Fruit fly (Drosophila melanogaster): ENCODE data around the gene Tpc1.

The Tpc1 gene

dm6 chr3R:10872148-10872783, 9.7 kb downstream of the Tpc1 start, which contains the start of gene Fdh (continued):
- peak; percentile 82 for TF ChIP-seq CG10267 (tag; optimal IDR thresholded peaks at IDR 0.05)
- TF ChIP-seq Jarid2 (GFP tag; optimal IDR thresholded peaks at IDR 0.05): peak; percentile 6
- peak; percentile 37 for TF ChIP-seq CG12769 (tag; optimal IDR thresholded peaks at IDR 0.05)
- TF ChIP-seq CG1603 (tag; optimal IDR thresholded peaks at IDR 0.05): peak; percentile 42
- TF ChIP-seq hth (optimal IDR thresholded peaks at IDR 0.05): no peak
- TF ChIP-seq NfI (GFP tag; optimal IDR thresholded peaks at IDR 0.05): peak; percentile 68
- TF ChIP-seq CG32532 (GFP tag; IDR thresholded peaks at IDR 0.05): peak; percentile 57; the same call in 1 of the 2 replicates
- TF ChIP-seq gfzf (GFP tag; optimal IDR thresholded peaks at IDR 0.05): peak; percentile 69
- peak; percentile 69 for TF ChIP-seq Fer3 (tag; optimal IDR thresholded peaks at IDR 0.05)
- peak; percentile 8 for TF ChIP-seq org-1 (GFP tag; optimal IDR thresholded peaks at IDR 0.05)
- peak; percentile 12 for TF ChIP-seq Mad (GFP tag; optimal IDR thresholded peaks at IDR 0.05)
- peak; percentile 53; the same call in 2 of the 3 replicates for TF ChIP-seq dysf (GFP tag; IDR thresholded peaks at IDR 0.05)
- no peak for TF ChIP-seq Nf-YA (GFP tag; IDR thresholded peaks at IDR 0.05)
- TF ChIP-seq corto (GFP tag; optimal IDR thresholded peaks at IDR 0.05): peak; percentile 5
- TF ChIP-seq CG11695 (GFP tag; IDR thresholded peaks at IDR 0.05): peak; percentile 19; the same call in 1 of the 3 replicates
- no peak for TF ChIP-seq CG2875 (GFP tag; optimal IDR thresholded peaks at IDR 0.05)
- 0 out of 3 replicates have a peak, but pooled peaks have one; percentile 26 for TF ChIP-seq ken (GFP tag; IDR thresholded peaks at IDR 0.05)
- no peak for TF ChIP-seq CG4854 (GFP tag; optimal IDR thresholded peaks at IDR 0.05)
- TF ChIP-seq Chrac-16 (GFP tag; optimal IDR thresholded peaks at IDR 0.05): peak; percentile 38
- TF ChIP-seq schlank (tag; optimal IDR thresholded peaks at IDR 0.05): peak; percentile 41
- no peak for TF ChIP-seq Hr39 (optimal IDR thresholded peaks at IDR 0.05)
- peak; percentile 4 for TF ChIP-seq CG5180 (GFP tag; optimal IDR thresholded peaks at IDR 0.05)
- TF ChIP-seq CG10565 (GFP tag; optimal IDR thresholded peaks at IDR 0.05): no peak
- TF ChIP-seq Lim3 (GFP tag; IDR thresholded peaks at IDR 0.05): no peak
- peak; percentile 31 for TF ChIP-seq oc (tag; optimal IDR thresholded peaks at IDR 0.05)
- no peak for TF ChIP-seq Bteb2 (GFP tag; optimal IDR thresholded peaks at IDR 0.05)
- TF ChIP-seq onecut (GFP tag; IDR thresholded peaks at IDR 0.05): no peak
- peak; percentile 51 for TF ChIP-seq nom (GFP tag; optimal IDR thresholded peaks at IDR 0.05)
- peak; percentile 22; the same call in 1 of the 2 replicates for TF ChIP-seq MBD-R2 (GFP tag; IDR thresholded peaks at IDR 0.05)
- peak; percentile 83 for TF ChIP-seq Lhr (GFP tag; optimal IDR thresholded peaks at IDR 0.05)
- TF ChIP-seq CG12659 (GFP tag; optimal IDR thresholded peaks at IDR 0.05): peak; percentile 72
- TF ChIP-seq ato (GFP tag; IDR thresholded peaks at IDR 0.05; ENCODE audit: partially characterized antibody): no peak
- TF ChIP-seq CG10321 (GFP tag; IDR thresholded peaks at IDR 0.05): no peak
- TF ChIP-seq CG30431 (GFP tag; optimal IDR thresholded peaks at IDR 0.05): no peak
- TF ChIP-seq CG2678 (tag; optimal IDR thresholded peaks at IDR 0.05): peak; percentile 67
- TF ChIP-seq CG3163 (GFP tag; optimal IDR thresholded peaks at IDR 0.05): no peak
- TF ChIP-seq Hr3 (GFP tag; optimal IDR thresholded peaks at IDR 0.05): peak; percentile 11
- peak; percentile 55 for TF ChIP-seq ftz-f1 (GFP tag; optimal IDR thresholded peaks at IDR 0.05)
- TF ChIP-seq Aef1 (GFP tag; IDR thresholded peaks at IDR 0.05): no peak
- no peak for TF ChIP-seq Optix (GFP tag; IDR thresholded peaks at IDR 0.05)
- TF ChIP-seq Mrtf (GFP tag; IDR thresholded peaks at IDR 0.05): 0 out of 3 replicates have a peak, but pooled peaks have one; percentile 41
- no peak for TF ChIP-seq CG7963 (GFP tag; IDR thresholded peaks at IDR 0.05; ENCODE audit: partially characterized antibody)
- no peak for TF ChIP-seq CG42726 (GFP tag; IDR thresholded peaks at IDR 0.05; ENCODE audit: partially characterized antibody)
- TF ChIP-seq Blimp-1 (GFP tag; optimal IDR thresholded peaks at IDR 0.05): peak; percentile 56
- no peak for TF ChIP-seq da (GFP tag; optimal IDR thresholded peaks at IDR 0.05)
- TF ChIP-seq CG10654 (GFP tag; optimal IDR thresholded peaks at IDR 0.05): peak; percentile 36
- peak; percentile 34 for TF ChIP-seq CG7987 (GFP tag; optimal IDR thresholded peaks at IDR 0.05)
- TF ChIP-seq Usf (GFP tag; optimal IDR thresholded peaks at IDR 0.05): peak; percentile 6
- TF ChIP-seq Ets65A (GFP tag): peak; percentile 79
- TF ChIP-seq jing (GFP tag; optimal IDR thresholded peaks at IDR 0.05): no peak
